Worm (Caenorhabditis elegans): Measurements from ENCODE around the gene erh-1.

- TF ChIP-seq mep-1 (tag; optimal IDR thresholded peaks at IDR 0.05) (no peak), grh-1 (GFP tag; IDR thresholded peaks at IDR 0.05) (no peak), xbp-1 (tag; optimal IDR thresholded peaks at IDR 0.05) (no peak), snpc-4 (tag; optimal IDR thresholded peaks at IDR 0.05) (no peak)
These were observed 14.8 kb downstream of the erh-1 start for ce11 chrV:10564140-10564539.

Measured in whole organism, L1 larva.